Fruit fly (Drosophila melanogaster) whole organism, embryonic: ENCODE measurements around the gene CG15923.

Source experiments
- Abd-B ChIP-seq: fragments of 200-800 bp; sonication (Bioruptor generic); optimal IDR thresholded peaks from 2 replicates; lab custom pipeline; 2018; ENCODE audit warnings: missing biosample characterization, mild to moderate bottlenecking, missing genetic modification characterization, moderate library complexity
- CG12219 ChIP-seq: fragments of 200-800 bp; sonication (Bioruptor generic); optimal IDR thresholded peaks from 3 replicates; lab custom pipeline; 2018; ENCODE audit warnings: missing biosample characterization, mild to moderate bottlenecking, missing genetic modification characterization
- CG13424 ChIP-seq: fragments of 200-800 bp; sonication (Bioruptor generic); optimal IDR thresholded peaks from 2 replicates; lab custom pipeline; 2019; ENCODE audit warnings: missing biosample characterization, mild to moderate bottlenecking, missing genetic modification characterization, moderate library complexity
- CG14014 ChIP-seq: fragments of 200-800 bp; sonication (Bioruptor generic); IDR thresholded peaks from 2 replicates; pipeline ENCODE4 v1.3.6; 2022; ENCODE audit warnings: missing biosample characterization, missing genetic modification characterization
- CG14441 ChIP-seq: fragments of 200-800 bp; sonication (Bioruptor generic); IDR thresholded peaks from 2 replicates; pipeline ENCODE4 v1.3.6; 2022; ENCODE audit warnings: missing biosample characterization, missing genetic modification characterization
- CG14860 ChIP-seq: fragments of 200-800 bp; sonication (Bioruptor generic); IDR thresholded peaks from 3 replicates; pipeline ENCODE4 v1.3.6; 2022; ENCODE audit warnings: missing biosample characterization, missing genetic modification characterization; ENCODE audit not compliant: partially characterized antibody
- CG1603 ChIP-seq: fragments of 200-800 bp; sonication (Bioruptor generic); optimal IDR thresholded peaks from 2 replicates; lab custom pipeline; 2019; ENCODE audit warnings: missing biosample characterization, mild to moderate bottlenecking, missing genetic modification characterization, moderate library complexity
- CG16779 ChIP-seq: fragments of 200-800 bp; sonication (Bioruptor generic); IDR thresholded peaks from 2 replicates; pipeline ENCODE4 v1.3.6; 2022; ENCODE audit warnings: missing biosample characterization, missing genetic modification characterization
- CG17359 ChIP-seq: fragments of 200-800 bp; sonication (Bioruptor generic); optimal IDR thresholded peaks from 3 replicates; lab custom pipeline; 2018; ENCODE audit warnings: missing biosample characterization, mild to moderate bottlenecking, missing genetic modification characterization, moderate library complexity
- CG17612 ChIP-seq: fragments of 200-800 bp; sonication (Bioruptor generic); IDR thresholded peaks from 2 replicates; pipeline ENCODE4 v1.3.6; 2022; ENCODE audit warnings: missing biosample characterization, missing genetic modification characterization
- CG18764 ChIP-seq: fragments of 200-800 bp; sonication (Bioruptor generic); optimal IDR thresholded peaks from 3 replicates; lab custom pipeline; 2016; ENCODE audit warnings: missing biosample characterization, missing genetic modification characterization
- CG3065 ChIP-seq: fragments of 200-800 bp; sonication (Bioruptor generic); optimal IDR thresholded peaks from 2 replicates; lab custom pipeline; 2016; ENCODE audit warnings: missing biosample characterization, missing genetic modification characterization
- CG31388 ChIP-seq: fragments of 200-800 bp; sonication (Bioruptor generic); optimal IDR thresholded peaks from 2 replicates; lab custom pipeline; 2016; ENCODE audit warnings: missing biosample characterization, missing genetic modification characterization
- CG3163 ChIP-seq: fragments of 200-800 bp; sonication (Bioruptor generic); optimal IDR thresholded peaks from 3 replicates; lab custom pipeline; 2016; ENCODE audit warnings: missing biosample characterization, missing genetic modification characterization
- CG3407 ChIP-seq: fragments of 200-800 bp; sonication (Bioruptor generic); optimal IDR thresholded peaks from 2 replicates; lab custom pipeline; 2018; ENCODE audit warnings: missing biosample characterization, mild to moderate bottlenecking, missing genetic modification characterization
- CG4707 ChIP-seq: fragments of 200-800 bp; sonication (Bioruptor generic); optimal IDR thresholded peaks from 2 replicates; lab custom pipeline; 2018; ENCODE audit warnings: missing biosample characterization, mild to moderate bottlenecking, missing genetic modification characterization, moderate library complexity
- CG4820 ChIP-seq: fragments of 200-800 bp; sonication (Bioruptor generic); optimal IDR thresholded peaks from 3 replicates; lab custom pipeline; 2016; ENCODE audit warnings: missing biosample characterization, missing genetic modification characterization
- CG4854 ChIP-seq: fragments of 200-800 bp; sonication (Bioruptor generic); optimal IDR thresholded peaks from 2 replicates; lab custom pipeline; 2016; ENCODE audit warnings: missing biosample characterization, missing genetic modification characterization, inconsistent platforms
- CG6254 ChIP-seq: fragments of 200-800 bp; sonication (Bioruptor generic); optimal IDR thresholded peaks from 3 replicates; lab custom pipeline; 2017; ENCODE audit warnings: mild to moderate bottlenecking, missing biosample characterization, missing genetic modification reagents, missing genetic modification characterization
- CG7556 ChIP-seq: fragments of 200-800 bp; sonication (Bioruptor generic); optimal IDR thresholded peaks from 2 replicates; lab custom pipeline; 2017; ENCODE audit warnings: missing biosample characterization, mild to moderate bottlenecking, missing genetic modification characterization
- CG7963 ChIP-seq: fragments of 200-800 bp; sonication (Bioruptor generic); IDR thresholded peaks from 3 replicates; pipeline ENCODE4 v1.3.6; 2022; ENCODE audit warnings: missing biosample characterization, missing genetic modification characterization; ENCODE audit not compliant: partially characterized antibody
- CG8089 ChIP-seq: fragments of 200-800 bp; sonication (Bioruptor generic); optimal IDR thresholded peaks from 3 replicates; lab custom pipeline; 2016; ENCODE audit warnings: missing biosample characterization, missing genetic modification characterization
- CG9215 ChIP-seq: fragments of 200-800 bp; sonication (Bioruptor generic); IDR thresholded peaks from 2 replicates; pipeline ENCODE4 v1.3.6; 2022; ENCODE audit warnings: missing biosample characterization, missing genetic modification characterization
- CG9609 ChIP-seq: fragments of 200-800 bp; sonication (Bioruptor generic); optimal IDR thresholded peaks from 3 replicates; lab custom pipeline; 2016; ENCODE audit warnings: missing biosample characterization, missing genetic modification characterization
- Deaf1 ChIP-seq: fragments of 200-800 bp; optimal IDR thresholded peaks from 3 replicates; lab custom pipeline; 2019; ENCODE audit warnings: missing biosample characterization, mild to moderate bottlenecking, missing genetic modification characterization, moderate library complexity
- Dip3 ChIP-seq: fragments of 200-800 bp; sonication (Bioruptor generic); optimal IDR thresholded peaks from 3 replicates; lab custom pipeline; 2016; ENCODE audit warnings: missing biosample characterization, missing genetic modification characterization
- E2f1 ChIP-seq: fragments of 200-800 bp; sonication (Bioruptor generic); IDR thresholded peaks from 2 replicates; pipeline ENCODE4 v1.3.6; 2022; ENCODE audit warnings: missing biosample characterization, missing genetic modification characterization
- HLH3B ChIP-seq: fragments of 200-800 bp; sonication (Bioruptor generic); IDR thresholded peaks from 2 replicates; pipeline ENCODE4 v1.3.6; 2022; ENCODE audit warnings: missing biosample characterization, missing genetic modification characterization
- Hmr ChIP-seq: fragments of 200-800 bp; sonication (Bioruptor generic); optimal IDR thresholded peaks from 3 replicates; lab custom pipeline; 2017; ENCODE audit warnings: mild to moderate bottlenecking, missing biosample characterization, missing genetic modification reagents, missing genetic modification characterization
- Jarid2 ChIP-seq: fragments of 200-800 bp; sonication (Bioruptor generic); optimal IDR thresholded peaks from 3 replicates; lab custom pipeline; 2017; ENCODE audit warnings: mild to moderate bottlenecking, missing biosample characterization, missing genetic modification reagents, missing genetic modification characterization
- MTF-1 ChIP-seq: fragments of 200-800 bp; sonication (Bioruptor generic); optimal IDR thresholded peaks from 2 replicates; lab custom pipeline; 2018; ENCODE audit warnings: missing biosample characterization, mild to moderate bottlenecking, missing genetic modification characterization, borderline replicate concordance
- Mad ChIP-seq: fragments of 200-800 bp; sonication (Bioruptor generic); optimal IDR thresholded peaks from 2 replicates; lab custom pipeline; 2016; ENCODE audit warnings: missing biosample characterization, missing genetic modification characterization
- Med ChIP-seq: fragments of 200-800 bp; sonication (Bioruptor generic); peaks from one replicate; lab custom pipeline; 2016; ENCODE audit warnings: missing biosample characterization, missing genetic modification characterization, mild to moderate bottlenecking, inconsistent platforms, moderate library complexity
- Sox100B ChIP-seq: fragments of 200-800 bp; sonication (Bioruptor generic); optimal IDR thresholded peaks from 3 replicates; lab custom pipeline; 2018; ENCODE audit warnings: missing biosample characterization, mild to moderate bottlenecking, missing genetic modification characterization
- Sry-β ChIP-seq: fragments of 200-800 bp; sonication (Bioruptor generic); optimal IDR thresholded peaks from 2 replicates; lab custom pipeline; 2018; ENCODE audit warnings: missing biosample characterization, mild to moderate bottlenecking, missing genetic modification characterization, moderate library complexity
- Sry-δ ChIP-seq: fragments of 200-800 bp; sonication (Bioruptor generic); optimal IDR thresholded peaks from 2 replicates; lab custom pipeline; 2016; ENCODE audit warnings: missing biosample characterization, missing genetic modification characterization
- abd-A ChIP-seq: fragments of 200-800 bp; sonication (Bioruptor generic); optimal IDR thresholded peaks from 3 replicates; lab custom pipeline; 2019; ENCODE audit warnings: missing biosample characterization, mild to moderate bottlenecking, missing genetic modification characterization, moderate library complexity
- croc ChIP-seq: fragments of 200-800 bp; sonication (Bioruptor generic); conservative IDR thresholded peaks from 3 replicates; pipeline ENCODE4 v1.3.6; 2022; ENCODE audit warnings: missing biosample characterization, missing genetic modification characterization
- da ChIP-seq: fragments of 200-800 bp; sonication (Bioruptor generic); optimal IDR thresholded peaks from 2 replicates; lab custom pipeline; 2016; ENCODE audit warnings: missing biosample characterization, missing genetic modification characterization
- dmrt99B ChIP-seq: fragments of 200-800 bp; sonication (Bioruptor generic); optimal IDR thresholded peaks from 2 replicates; lab custom pipeline; 2018; ENCODE audit warnings: missing biosample characterization, mild to moderate bottlenecking, missing genetic modification characterization, moderate library complexity
- dpn ChIP-seq, 2 experiments: fragments of 200-800 bp; sonication (Bioruptor generic); optimal IDR thresholded peaks; 3 replicates each; lab custom pipeline; 2016; ENCODE audit warnings: missing biosample characterization in 2 of 2, missing genetic modification characterization in 2 of 2
- lmd ChIP-seq: fragments of 200-800 bp; sonication (Bioruptor generic); IDR thresholded peaks from 2 replicates; pipeline ENCODE4 v1.3.6; 2022; ENCODE audit warnings: missing biosample characterization, missing genetic modification characterization
- ranshi ChIP-seq: fragments of 200-800 bp; sonication (Bioruptor generic); IDR thresholded peaks from 2 replicates; pipeline ENCODE4 v1.3.6; 2022; ENCODE audit warnings: missing biosample characterization, missing genetic modification characterization
- slou ChIP-seq: fragments of 200-800 bp; sonication (Bioruptor generic); optimal IDR thresholded peaks from 3 replicates; lab custom pipeline; 2016; ENCODE audit warnings: missing biosample characterization, missing genetic modification characterization
- so ChIP-seq: fragments of 200-800 bp; sonication (Bioruptor generic); IDR thresholded peaks from 3 replicates; pipeline ENCODE4 v1.3.6; 2022; ENCODE audit warnings: missing biosample characterization, missing genetic modification characterization
- sob ChIP-seq: fragments of 200-800 bp; sonication (Bioruptor generic); IDR thresholded peaks from 2 replicates; pipeline ENCODE4 v1.3.6; 2022; ENCODE audit warnings: missing biosample characterization, missing genetic modification characterization
- toy ChIP-seq: fragments of 200-800 bp; sonication (Bioruptor generic); IDR thresholded peaks from 2 replicates; pipeline ENCODE4 v1.3.6; 2022; ENCODE audit warnings: missing biosample characterization, missing genetic modification characterization
- trem ChIP-seq: fragments of 200-800 bp; optimal IDR thresholded peaks from 3 replicates; lab custom pipeline; 2019; ENCODE audit warnings: missing biosample characterization, mild to moderate bottlenecking, missing genetic modification characterization, moderate library complexity

The CG15923 gene

DNA sequence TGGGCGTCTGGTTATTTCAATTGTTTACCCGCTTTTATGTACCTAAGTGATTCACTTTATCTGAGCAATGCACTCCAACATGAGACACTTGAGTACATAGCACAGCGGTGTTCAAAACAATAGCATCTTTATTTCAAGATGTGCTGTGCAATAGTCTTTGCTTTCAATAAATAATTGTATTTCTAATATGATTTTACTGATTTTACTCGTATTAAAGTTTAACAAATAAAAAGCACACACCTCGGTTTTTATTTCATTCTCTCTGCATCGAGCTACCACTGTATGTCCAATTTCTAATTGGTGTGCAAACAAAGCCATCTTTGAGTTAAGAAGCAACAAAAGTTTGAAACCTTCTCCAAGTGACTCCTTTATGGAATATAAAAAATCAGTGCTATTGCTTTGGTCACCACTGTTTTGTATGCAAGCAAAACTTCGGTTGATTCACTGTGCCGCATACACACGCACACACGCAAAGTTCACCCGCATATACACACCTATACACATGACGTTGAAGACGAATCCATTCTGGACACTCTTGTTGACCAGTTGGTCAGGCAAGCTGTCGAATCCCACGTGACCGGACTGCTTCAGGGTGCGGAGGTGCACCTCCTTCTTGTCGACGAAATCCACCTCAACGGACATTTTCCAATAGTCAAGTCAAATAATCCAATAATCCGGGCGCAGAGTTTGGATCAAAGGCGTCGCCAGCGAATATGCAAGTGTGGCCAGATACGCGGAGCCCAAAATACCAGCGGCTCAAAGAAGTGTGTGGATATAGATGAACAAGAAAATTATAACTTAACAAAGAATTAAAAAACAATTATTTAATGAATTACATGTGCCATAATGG is 28.8 kb downstream of the CG15923 start, which contains the start of gene Septin2 (continued):
- peak; percentile 47 for TF ChIP-seq Deaf1
- peak; percentile 47 for TF ChIP-seq CG1603
- TF ChIP-seq slou = no peak
- TF ChIP-seq CG14860 (GFP tag; lab: Robert Waterston, UW) = 0 out of 3 replicates have a peak, but pooled peaks have one; percentile 33
- TF ChIP-seq Sry-β (GFP tag; lab: Kevin White, UChicago) = peak; percentile 36
- peak; percentile 51 for TF ChIP-seq CG8089
- TF ChIP-seq Med (GFP tag; lab: Kevin White, UChicago) = peak; percentile 86
- TF ChIP-seq CG17612 = no peak
- TF ChIP-seq CG13424 (tag; lab: Kevin White, UChicago) = peak; percentile 80
- TF ChIP-seq dmrt99B (tag; lab: Kevin White, UChicago) = peak; percentile 91
- peak; percentile 49 for TF ChIP-seq trem
- TF ChIP-seq CG4854 (GFP tag; lab: Kevin White, UChicago) = peak; percentile 65
- no peak for TF ChIP-seq CG3065
- TF ChIP-seq Hmr (GFP tag; lab: Kevin White, UChicago) = peak; percentile 68
- TF ChIP-seq CG7556 (GFP tag; lab: Kevin White, UChicago) = peak; percentile 83
- TF ChIP-seq CG3163 (GFP tag; lab: Kevin White, UChicago) = no peak
- peak; percentile 74 for TF ChIP-seq CG18764 (GFP tag; lab: Kevin White, UChicago)
- TF ChIP-seq Abd-B (GFP tag; lab: Kevin White, UChicago) = no peak
- TF ChIP-seq MTF-1 (GFP tag; lab: Kevin White, UChicago) = peak; percentile 65
- peak; percentile 9 for TF ChIP-seq Sry-δ (GFP tag; lab: Kevin White, UChicago)
- TF ChIP-seq CG12219 (GFP tag; lab: Kevin White, UChicago) = peak; percentile 73
- TF ChIP-seq CG31388 (GFP tag; lab: Kevin White, UChicago) = peak; percentile 63
- TF ChIP-seq ranshi = peak; percentile 47; the same call in 1 of the 2 replicates
- 0 out of 2 replicates have a peak, but pooled peaks have one; percentile 24 for TF ChIP-seq CG9215 (GFP tag; lab: Robert Waterston, UW)
- no peak for TF ChIP-seq Jarid2 (GFP tag; lab: Kevin White, UChicago)
- peak; percentile 95 for TF ChIP-seq Sox100B (GFP tag; lab: Kevin White, UChicago)
- peak; percentile 27 for TF ChIP-seq CG9609 (GFP tag; lab: Kevin White, UChicago)
- TF ChIP-seq dpn (GFP tag; optimal IDR thresholded peaks at IDR 0.05; lab: Kevin White, UChicago) = peak; percentile 49 to 75
- 0 out of 2 replicates have a peak, but pooled peaks have one; percentile 47 for TF ChIP-seq CG16779 (GFP tag; lab: Robert Waterston, UW)
- peak; percentile 83; the same call in 2 of the 3 replicates for TF ChIP-seq so (GFP tag; lab: Robert Waterston, UW)
- TF ChIP-seq CG4820 = peak; percentile 82
- TF ChIP-seq da = no peak
- TF ChIP-seq Dip3 = peak; percentile 14
- TF ChIP-seq CG6254 (GFP tag; lab: Kevin White, UChicago) = peak; percentile 86
- peak; percentile 38 for TF ChIP-seq Mad (GFP tag; lab: Kevin White, UChicago)
- no peak for TF ChIP-seq toy (GFP tag; lab: Robert Waterston, UW)
- TF ChIP-seq HLH3B (GFP tag; lab: Robert Waterston, UW) = peak; percentile 70
- peak; percentile 38; the same call in 1 of the 2 replicates for TF ChIP-seq CG14014 (GFP tag; lab: Robert Waterston, UW)
- peak; percentile 59 for TF ChIP-seq CG14441
- TF ChIP-seq abd-A (tag; lab: Kevin White, UChicago) = no peak
- TF ChIP-seq croc (GFP tag; lab: Robert Waterston, UW) = peak; percentile 57; the same call in 1 of the 3 replicates
- TF ChIP-seq sob (GFP tag; lab: Robert Waterston, UW) = no peak
- peak; percentile 73 for TF ChIP-seq lmd (GFP tag; lab: Robert Waterston, UW)
- TF ChIP-seq CG7963 (GFP tag; lab: Robert Waterston, UW) = peak; percentile 21; the same call in 1 of the 3 replicates
- TF ChIP-seq E2f1 = peak; percentile 52
- TF ChIP-seq CG3407 = peak; percentile 81
- TF ChIP-seq CG17359 = peak; percentile 85
- peak; percentile 35 for TF ChIP-seq CG4707
